Worm (Caenorhabditis elegans) whole organism, L1 larva: Measurements from ENCODE around the gene srn-1.
A peak's percentile ranks its signal among the peaks of the same experiment; 100 is the strongest.

Source experiments
- C16A3.4 ChIP-seq: fragments of 150-350 bp; optimal IDR thresholded peaks from 2 replicates; lab custom pipeline; 2014; ENCODE audit warnings: missing biosample characterization, missing genetic modification characterization
- C34B4.2 ChIP-seq: sonication (generic microtip); optimal IDR thresholded peaks from 2 replicates; lab custom pipeline; 2017; ENCODE audit warnings: mild to moderate bottlenecking, missing genetic modification characterization, missing compliant biosample characterization
- F16B12.6 ChIP-seq: fragments of 150-350 bp; optimal IDR thresholded peaks from 2 replicates; lab custom pipeline; 2014; ENCODE audit warnings: missing biosample characterization, missing genetic modification characterization
- aha-1 ChIP-seq: fragments of 150-350 bp; optimal IDR thresholded peaks from 2 replicates; lab custom pipeline; 2014; ENCODE audit warnings: missing biosample characterization, missing genetic modification characterization
- alr-1 ChIP-seq: fragments of 200-800 bp; sonication (Bioruptor generic); optimal IDR thresholded peaks from 2 replicates; lab custom pipeline; 2018; ENCODE audit warnings: borderline replicate concordance, mild to moderate bottlenecking, missing genetic modification characterization, missing compliant biosample characterization
- ama-1 ChIP-seq: fragments of 150-350 bp; optimal IDR thresholded peaks from 2 replicates; lab custom pipeline; 2014
- blmp-1 ChIP-seq: fragments of 150-350 bp; optimal IDR thresholded peaks from 2 replicates; lab custom pipeline; 2014; ENCODE audit warnings: missing biosample characterization, missing genetic modification characterization
- ceh-63 ChIP-seq: fragments of 200-800 bp; sonication (Bioruptor generic); optimal IDR thresholded peaks from 2 replicates; lab custom pipeline; 2018; ENCODE audit warnings: mild to moderate bottlenecking, missing genetic modification characterization, missing compliant biosample characterization
- ceh-8 ChIP-seq: fragments of 200-800 bp; sonication (Bioruptor generic); optimal IDR thresholded peaks from 2 replicates; lab custom pipeline; 2018; ENCODE audit warnings: mild to moderate bottlenecking, missing genetic modification characterization, moderate library complexity, missing compliant biosample characterization
- ceh-82 ChIP-seq, 3 experiments: fragments of 150-350 bp in 1 of 3; sonication (generic microtip) in 2 of 3; optimal IDR thresholded peaks; 2 replicates each; lab custom pipeline; 2014 to 2017; ENCODE audit warnings: missing biosample characterization in 3 of 3, missing genetic modification characterization in 3 of 3
- ceh-88 ChIP-seq: fragments of 200-800 bp; sonication (Bioruptor generic); IDR thresholded peaks from 2 replicates; pipeline ENCODE4 v1.3.6; 2022; ENCODE audit warnings: missing genetic modification characterization, missing compliant biosample characterization
- dpl-1 ChIP-seq, 3 experiments: fragments of 150-350 bp in 2 of 3; sonication (generic microtip) in 1 of 3; optimal IDR thresholded peaks; 2 replicates each; lab custom pipeline; 2014 to 2017; ENCODE audit warnings: missing biosample characterization in 3 of 3, missing genetic modification characterization in 3 of 3, missing genetic modification reagents in 3 of 3
- dsc-1 ChIP-seq: sonication (generic microtip); optimal IDR thresholded peaks from 2 replicates; lab custom pipeline; 2016; ENCODE audit warnings: mild to moderate bottlenecking, missing genetic modification characterization, missing compliant biosample characterization
- efl-1 ChIP-seq, 4 experiments: fragments of 150-350 bp; optimal IDR thresholded peaks in 3 of 4; peaks in 1 of 4; 1 replicate in 1 of 4; 2 replicates in 3 of 4; lab custom pipeline; 2014; ENCODE audit warnings: missing biosample characterization in 2 of 4, missing genetic modification characterization in 2 of 4, missing genetic modification reagents in 2 of 4
- elt-2 ChIP-seq: sonication (generic microtip); optimal IDR thresholded peaks from 2 replicates; lab custom pipeline; 2016; ENCODE audit warnings: missing genetic modification characterization, mild to moderate bottlenecking, inconsistent platforms, missing compliant biosample characterization, missing genetic modification reagents
- elt-3 ChIP-seq, 6 experiments: fragments of 150-350 bp in 1 of 6; sonication (generic microtip); optimal IDR thresholded peaks; 2 replicates each; lab custom pipeline; 2017 to 2018; ENCODE audit warnings: missing biosample characterization in 6 of 6, missing genetic modification characterization in 6 of 6, inconsistent platforms in 1 of 6
- ets-5 ChIP-seq: fragments of 200-800 bp; sonication (Bioruptor generic); IDR thresholded peaks from 2 replicates; pipeline ENCODE4 v1.3.6; 2022; ENCODE audit warnings: missing genetic modification characterization, missing compliant biosample characterization
- fkh-4 ChIP-seq: sonication (generic microtip); optimal IDR thresholded peaks from 2 replicates; lab custom pipeline; 2016; ENCODE audit warnings: missing compliant biosample characterization, missing genetic modification characterization, borderline replicate concordance
- fkh-8 ChIP-seq: sonication (generic microtip); optimal IDR thresholded peaks from 2 replicates; lab custom pipeline; 2016; ENCODE audit warnings: mild to moderate bottlenecking, missing genetic modification characterization, missing compliant biosample characterization
- fos-1 ChIP-seq: fragments of 150-350 bp; optimal IDR thresholded peaks from 2 replicates; lab custom pipeline; 2014; ENCODE audit warnings: missing biosample characterization, missing genetic modification characterization
- grh-1 ChIP-seq: fragments of 200-800 bp; sonication (Bioruptor generic); IDR thresholded peaks from 2 replicates; pipeline ENCODE4 v1.3.6; 2022; ENCODE audit warnings: missing genetic modification reagents, missing genetic modification characterization, missing compliant biosample characterization
- irx-1 ChIP-seq: sonication (generic microtip); optimal IDR thresholded peaks from 2 replicates; lab custom pipeline; 2016; ENCODE audit warnings: missing genetic modification characterization, missing compliant biosample characterization
- isw-1 ChIP-seq: fragments of 200-800 bp; sonication (Bioruptor generic); IDR thresholded peaks from 2 replicates; pipeline ENCODE4 v1.3.6; 2022; ENCODE audit warnings: missing genetic modification characterization, missing compliant biosample characterization
- lin-13 ChIP-seq: fragments of 150-350 bp; optimal IDR thresholded peaks from 2 replicates; lab custom pipeline; 2014; ENCODE audit warnings: missing biosample characterization, missing genetic modification reagents, missing genetic modification characterization
- lin-14 ChIP-seq: fragments of 200-800 bp; sonication (Bioruptor generic); optimal IDR thresholded peaks from 2 replicates; lab custom pipeline; 2018; ENCODE audit warnings: mild to moderate bottlenecking, missing genetic modification characterization, moderate library complexity, missing compliant biosample characterization
- lin-15B ChIP-seq: fragments of 150-350 bp; sonication (generic microtip); optimal IDR thresholded peaks from 3 replicates; lab custom pipeline; 2014; ENCODE audit warnings: missing biosample characterization, missing genetic modification characterization
- lin-39 ChIP-seq: fragments of 150-350 bp; optimal IDR thresholded peaks from 2 replicates; lab custom pipeline; 2014; ENCODE audit warnings: missing biosample characterization, missing genetic modification reagents, missing genetic modification characterization
- mdl-1 ChIP-seq, 2 experiments: fragments of 150-350 bp; optimal IDR thresholded peaks; 2 replicates each; lab custom pipeline; 2014 to 2017; ENCODE audit warnings: missing biosample characterization in 2 of 2, missing genetic modification characterization in 2 of 2, inconsistent platforms in 1 of 2
- mef-2 ChIP-seq: fragments of 150-350 bp; optimal IDR thresholded peaks from 2 replicates; lab custom pipeline; 2014; ENCODE audit warnings: missing biosample characterization, missing genetic modification characterization
- nhr-11 ChIP-seq: fragments of 150-350 bp; optimal IDR thresholded peaks from 2 replicates; lab custom pipeline; 2014; ENCODE audit warnings: missing biosample characterization, missing genetic modification characterization
- nhr-12 ChIP-seq: sonication (generic microtip); optimal IDR thresholded peaks from 2 replicates; lab custom pipeline; 2017; ENCODE audit warnings: missing biosample characterization, missing genetic modification characterization
- nhr-19 ChIP-seq: fragments of 200-800 bp; sonication (Bioruptor generic); conservative IDR thresholded peaks from 2 replicates; pipeline ENCODE4 v1.3.6; 2022; ENCODE audit warnings: missing genetic modification characterization, missing compliant biosample characterization
- nhr-20 ChIP-seq: sonication (generic microtip); optimal IDR thresholded peaks from 2 replicates; lab custom pipeline; 2016; ENCODE audit warnings: mild to moderate bottlenecking, missing genetic modification characterization, missing compliant biosample characterization
- nhr-47 ChIP-seq: sonication (generic microtip); optimal IDR thresholded peaks from 2 replicates; lab custom pipeline; 2016; ENCODE audit warnings: mild to moderate bottlenecking, missing genetic modification characterization, moderate library complexity, missing compliant biosample characterization
- nhr-71 ChIP-seq: sonication (generic microtip); optimal IDR thresholded peaks from 2 replicates; lab custom pipeline; 2016; ENCODE audit warnings: mild to moderate bottlenecking, missing genetic modification characterization, moderate library complexity, missing compliant biosample characterization
- nhr-76 ChIP-seq: sonication (generic microtip); optimal IDR thresholded peaks from 2 replicates; lab custom pipeline; 2017; ENCODE audit warnings: missing biosample characterization, missing genetic modification characterization
- nhr-77 ChIP-seq: fragments of 150-350 bp; optimal IDR thresholded peaks from 2 replicates; lab custom pipeline; 2014; ENCODE audit warnings: missing biosample characterization, missing genetic modification characterization
- nhr-85 ChIP-seq: sonication (generic microtip); peaks from one replicate; lab custom pipeline; 2016; ENCODE audit warnings: missing genetic modification characterization, inconsistent platforms, missing compliant biosample characterization
- pag-3 ChIP-seq: sonication (generic microtip); optimal IDR thresholded peaks from 2 replicates; lab custom pipeline; 2017; ENCODE audit warnings: missing genetic modification characterization, mild to moderate bottlenecking, missing compliant biosample characterization, antibody characterized with exemption, borderline replicate concordance; ENCODE audit not compliant: insufficient read depth
- rnt-1 ChIP-seq: sonication (generic microtip); optimal IDR thresholded peaks from 2 replicates; lab custom pipeline; 2016; ENCODE audit warnings: mild to moderate bottlenecking, missing genetic modification characterization, moderate library complexity, missing compliant biosample characterization
- snu-23 ChIP-seq: sonication (generic microtip); optimal IDR thresholded peaks from 2 replicates; lab custom pipeline; 2016; ENCODE audit warnings: missing genetic modification characterization, missing compliant biosample characterization
- sptf-1 ChIP-seq: fragments of 150-350 bp; optimal IDR thresholded peaks from 2 replicates; lab custom pipeline; 2014; ENCODE audit warnings: missing biosample characterization, missing genetic modification characterization
- sup-37 ChIP-seq: fragments of 200-800 bp; sonication (Bioruptor generic); optimal IDR thresholded peaks from 2 replicates; lab custom pipeline; 2018; ENCODE audit warnings: mild to moderate bottlenecking, missing genetic modification characterization, missing compliant biosample characterization
- swsn-7 ChIP-seq: sonication (generic microtip); optimal IDR thresholded peaks from 2 replicates; lab custom pipeline; 2016; ENCODE audit warnings: missing genetic modification characterization, missing compliant biosample characterization
- tbx-2 ChIP-seq: sonication (generic microtip); optimal IDR thresholded peaks from 2 replicates; lab custom pipeline; 2016; ENCODE audit warnings: missing genetic modification characterization, missing compliant biosample characterization
- tlp-1 ChIP-seq: fragments of 150-350 bp; optimal IDR thresholded peaks from 2 replicates; lab custom pipeline; 2014; ENCODE audit warnings: missing biosample characterization, missing genetic modification characterization
- unc-30 ChIP-seq: sonication (generic microtip); optimal IDR thresholded peaks from 2 replicates; lab custom pipeline; 2017; ENCODE audit warnings: missing biosample characterization, missing genetic modification characterization
- unc-62 ChIP-seq: fragments of 150-350 bp; optimal IDR thresholded peaks from 2 replicates; lab custom pipeline; 2014; ENCODE audit warnings: missing biosample characterization, missing genetic modification reagents, missing genetic modification characterization
- unc-86 ChIP-seq: sonication (generic microtip); optimal IDR thresholded peaks from 2 replicates; lab custom pipeline; 2016; ENCODE audit warnings: missing genetic modification characterization, missing compliant biosample characterization
- vab-15 ChIP-seq: sonication (generic microtip); optimal IDR thresholded peaks from 2 replicates; lab custom pipeline; 2017; ENCODE audit warnings: missing genotype, mild to moderate bottlenecking, missing genetic modification characterization, missing compliant biosample characterization
- xbp-1 ChIP-seq: sonication (generic microtip); optimal IDR thresholded peaks from 2 replicates; lab custom pipeline; 2016; ENCODE audit warnings: missing genetic modification characterization, missing compliant biosample characterization
- zip-4 ChIP-seq: fragments of 200-800 bp; sonication (Bioruptor generic); optimal IDR thresholded peaks from 2 replicates; lab custom pipeline; 2018; ENCODE audit warnings: mild to moderate bottlenecking, missing genetic modification characterization, moderate library complexity, missing compliant biosample characterization

Gene srn-1

DNA sequence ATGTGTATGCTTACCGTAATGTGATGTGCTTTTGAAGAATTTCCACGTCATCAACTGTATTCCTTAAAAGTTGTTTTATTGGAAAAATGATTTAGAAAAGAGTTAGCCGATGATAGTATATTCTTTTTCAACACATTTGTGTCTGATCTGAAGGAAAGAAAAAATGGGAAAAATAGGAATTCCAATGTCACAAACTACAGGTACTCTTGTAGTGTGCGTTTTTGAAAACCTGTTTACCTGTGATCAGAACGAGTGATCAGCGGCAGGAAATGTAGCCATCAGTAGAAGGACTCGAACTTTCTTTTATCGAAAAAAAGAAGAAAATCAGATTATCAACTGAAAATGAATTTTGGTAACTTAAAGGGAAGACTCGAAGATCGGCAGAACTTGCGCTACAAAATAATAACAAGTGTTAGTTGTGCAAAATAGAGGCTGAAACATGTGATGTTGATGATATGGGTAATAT lies 35.5 kb upstream of the srn-1 start, which contains the start of gene T28C12.15:
TSS of gene T28C12.15 (minus strand) at position 51 of the 466 bp plus-strand sequence.
- TF ChIP-seq blmp-1 (tag; lab: Kevin White, UChicago) (peak; percentile 53), tlp-1 (no peak), rnt-1 (tag; lab: Kevin White, UChicago) (no peak), grh-1 (GFP tag; lab: Robert Waterston, UW) (peak; percentile 64; the same call in 1 of the 2 replicates), ceh-82 (tag; optimal IDR thresholded peaks at IDR 0.05; lab: Kevin White, UChicago) (no peak), ets-5 (GFP tag; lab: Robert Waterston, UW) (no peak), pag-3 (tag; lab: Kevin White, UChicago) (no peak), efl-1 (optimal IDR thresholded peaks at IDR 0.05; lab: Kevin White, UChicago) (no peak), efl-1 (GFP tag; optimal IDR thresholded peaks at IDR 0.05 in 1 of 2; lab: Kevin White, UChicago) (no peak), dpl-1 (GFP tag; optimal IDR thresholded peaks at IDR 0.05; lab: Kevin White, UChicago) (no peak), nhr-85 (tag; lab: Kevin White, UChicago) (peak; percentile 78), snu-23 (GFP tag; lab: Kevin White, UChicago) (peak; percentile 39), mef-2 (tag; lab: Kevin White, UChicago) (no peak), mdl-1 (tag; optimal IDR thresholded peaks at IDR 0.05; lab: Kevin White, UChicago) (no peak), F16B12.6 (tag; lab: Kevin White, UChicago) (no peak), nhr-77 (tag; lab: Kevin White, UChicago) (no peak), lin-15B (tag; lab: Kevin White, UChicago) (no peak), nhr-20 (tag; lab: Kevin White, UChicago) (peak; percentile 59), lin-13 (GFP tag; lab: Kevin White, UChicago) (no peak), lin-14 (peak; percentile 33), aha-1 (tag; lab: Kevin White, UChicago) (no peak), swsn-7 (tag; lab: Kevin White, UChicago) (no peak), elt-2 (tag; lab: Kevin White, UChicago) (no peak), fkh-4 (tag; lab: Kevin White, UChicago) (no peak), dsc-1 (no peak), nhr-12 (no peak), vab-15 (tag; lab: Kevin White, UChicago) (no peak), xbp-1 (tag; lab: Kevin White, UChicago) (no peak), unc-62 (GFP tag; lab: Kevin White, UChicago) (no peak), C16A3.4 (tag; lab: Kevin White, UChicago) (no peak), elt-3 (tag; optimal IDR thresholded peaks at IDR 0.05; lab: Kevin White, UChicago) (no peak), nhr-47 (tag; lab: Kevin White, UChicago) (no peak), unc-86 (tag; lab: Kevin White, UChicago) (no peak), nhr-76 (tag; lab: Kevin White, UChicago) (no peak), irx-1 (no peak), fkh-8 (tag; lab: Kevin White, UChicago) (no peak), nhr-19 (GFP tag; lab: Robert Waterston, UW) (no peak), tbx-2 (tag; lab: Kevin White, UChicago) (no peak), alr-1 (tag; lab: Kevin White, UChicago) (no peak), nhr-71 (tag; lab: Kevin White, UChicago) (peak; percentile 28), nhr-11 (tag; lab: Kevin White, UChicago) (no peak), zip-4 (GFP tag; lab: Kevin White, UChicago) (no peak), isw-1 (no peak), sptf-1 (tag; lab: Kevin White, UChicago) (no peak), ceh-63 (GFP tag; lab: Kevin White, UChicago) (no peak), ceh-8 (GFP tag; lab: Kevin White, UChicago) (no peak), lin-39 (tag; lab: Kevin White, UChicago) (no peak), ama-1 (lab: Kevin White, UChicago) (no peak), C34B4.2 (tag; lab: Kevin White, UChicago) (no peak), sup-37 (GFP tag; lab: Kevin White, UChicago) (no peak), unc-30 (tag; lab: Kevin White, UChicago) (no peak), fos-1 (tag; lab: Kevin White, UChicago) (no peak), ceh-88 (GFP tag; lab: Robert Waterston, UW) (no peak)
